Fruit fly (Drosophila melanogaster): ENCODE data around the gene Upf2.

- no peak for TF ChIP-seq ss (GFP tag; optimal IDR thresholded peaks at IDR 0.05)
- no peak for TF ChIP-seq Eip93F (GFP tag; optimal IDR thresholded peaks at IDR 0.05)
- no peak for TF ChIP-seq CG6808 (GFP tag; optimal IDR thresholded peaks at IDR 0.05)
- no peak for TF ChIP-seq CG16779 (tag; optimal IDR thresholded peaks at IDR 0.05)
- TF ChIP-seq acj6 (GFP tag; optimal IDR thresholded peaks at IDR 0.05) = no peak
Observed at dm6 chrX:8093722-8094177, 18.5 kb upstream of the Upf2 start, which contains the start of gene UbcE2H.
